Fruit fly (Drosophila melanogaster): ENCODE data around the gene CG15414.

- TF ChIP-seq psq (optimal IDR thresholded peaks at IDR 0.05) (no peak), pan (optimal IDR thresholded peaks at IDR 0.05) (no peak), usp (GFP tag; optimal IDR thresholded peaks at IDR 0.05) (no peak), EcR (GFP tag; optimal IDR thresholded peaks at IDR 0.05) (no peak), Dll (optimal IDR thresholded peaks at IDR 0.05) (no peak), CG8478 (optimal IDR thresholded peaks at IDR 0.05) (no peak)
Measured at dm6 chr2L:3476399-3477056, 14.3 kb downstream of the CG15414 start.
